Worm (Caenorhabditis elegans) whole organism, L3 larva: ENCODE measurements around the gene Y38E10A.35.

ENCODE experiments used
- ceh-82 ChIP-seq: fragments of 150-350 bp; optimal IDR thresholded peaks from 2 replicates; lab custom pipeline; 2014; ENCODE audit warnings: missing biosample characterization, missing genetic modification characterization
- fkh-2 ChIP-seq: fragments of 150-350 bp; optimal IDR thresholded peaks from 2 replicates; lab custom pipeline; 2014; ENCODE audit warnings: missing biosample characterization, missing genetic modification reagents, missing genetic modification characterization
- nhr-25 ChIP-seq: sonication (generic microtip); optimal IDR thresholded peaks from 2 replicates; lab custom pipeline; 2017; ENCODE audit warnings: missing biosample characterization, missing genetic modification characterization
- snpc-4 ChIP-seq: fragments of 150-350 bp; optimal IDR thresholded peaks from 2 replicates; lab custom pipeline; 2014; ENCODE audit warnings: missing biosample characterization, missing genetic modification characterization
- ztf-11 ChIP-seq: fragments of 150-350 bp; optimal IDR thresholded peaks from 2 replicates; lab custom pipeline; 2014; ENCODE audit warnings: missing biosample characterization, missing genetic modification characterization

DNA sequence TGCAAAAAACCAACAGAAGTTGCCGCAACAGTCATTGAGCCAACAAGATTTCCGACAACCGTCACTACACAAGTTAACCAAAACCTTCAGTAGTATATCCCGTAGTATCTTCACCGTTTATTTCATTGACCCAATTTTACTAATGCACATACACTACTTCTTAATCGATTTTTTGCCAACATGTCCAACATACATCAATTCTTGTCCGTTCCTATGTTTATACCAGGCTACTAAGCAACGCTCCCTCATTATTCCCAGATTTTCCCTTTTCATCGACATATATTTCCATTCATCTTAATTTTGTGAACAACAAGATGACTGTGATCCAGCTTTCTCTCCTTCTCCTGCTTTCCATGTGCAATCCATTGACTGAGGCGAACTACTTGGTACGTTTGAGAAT lies 6.8 kb downstream of the Y38E10A.35 start, which contains the start of gene F49C5.7:
- no peak for TF ChIP-seq nhr-25
- no peak for TF ChIP-seq snpc-4 (tag; lab: Kevin White, UChicago)
- TF ChIP-seq fkh-2, result no peak
- TF ChIP-seq ceh-82 (tag; lab: Kevin White, UChicago), result no peak
- TF ChIP-seq ztf-11 (tag; lab: Kevin White, UChicago), result no peak
